Fruit fly (Drosophila melanogaster) whole organism, prepupa: ENCODE measurements around the gene CG9855.

Source experiments
- Blimp-1 ChIP-seq: fragments of 200-800 bp; sonication (Bioruptor generic); optimal IDR thresholded peaks from 3 replicates; lab custom pipeline; 2017; ENCODE audit warnings: missing biosample characterization, missing genetic modification characterization, mild to moderate bottlenecking, moderate library complexity, missing genetic modification reagents
- CG10631 ChIP-seq: fragments of 200-800 bp; sonication (Bioruptor generic); optimal IDR thresholded peaks from 2 replicates; lab custom pipeline; 2016; ENCODE audit warnings: missing biosample characterization, missing genetic modification characterization
- CG11294 ChIP-seq: fragments of 200-800 bp; sonication (Bioruptor generic); IDR thresholded peaks from 2 replicates; pipeline ENCODE4 v1.3.6; 2022; ENCODE audit warnings: missing biosample characterization, missing genetic modification characterization
- CG11762 ChIP-seq: fragments of 200-800 bp; sonication (Bioruptor generic); optimal IDR thresholded peaks from 3 replicates; lab custom pipeline; 2016; ENCODE audit warnings: missing biosample characterization, missing genetic modification characterization; ENCODE audit not compliant: insufficient read depth
- CG15336 ChIP-seq: fragments of 200-800 bp; sonication (Bioruptor generic); IDR thresholded peaks from 2 replicates; pipeline ENCODE4 v1.3.6; 2022; ENCODE audit warnings: missing biosample characterization, missing genetic modification characterization
- CG1621 ChIP-seq: fragments of 200-800 bp; sonication (Bioruptor generic); optimal IDR thresholded peaks from 3 replicates; lab custom pipeline; 2018; ENCODE audit warnings: missing biosample characterization, mild to moderate bottlenecking, missing genetic modification characterization
- CG16779 ChIP-seq: fragments of 200-800 bp; sonication (Bioruptor generic); optimal IDR thresholded peaks from 3 replicates; lab custom pipeline; 2017; ENCODE audit warnings: missing biosample characterization, mild to moderate bottlenecking, missing genetic modification characterization
- CG3032 ChIP-seq: fragments of 200-800 bp; optimal IDR thresholded peaks from 2 replicates; lab custom pipeline; 2019; ENCODE audit warnings: missing biosample characterization, mild to moderate bottlenecking, missing genetic modification characterization, moderate library complexity
- CG31627 ChIP-seq: fragments of 200-800 bp; sonication (Bioruptor generic); optimal IDR thresholded peaks from 3 replicates; lab custom pipeline; 2016; ENCODE audit warnings: missing biosample characterization, missing genetic modification characterization
- CG32006 ChIP-seq: fragments of 200-800 bp; sonication (Bioruptor generic); optimal IDR thresholded peaks from 3 replicates; lab custom pipeline; 2017; ENCODE audit warnings: missing biosample characterization, mild to moderate bottlenecking, missing genetic modification characterization
- CG34406 ChIP-seq: fragments of 200-800 bp; sonication (Bioruptor generic); optimal IDR thresholded peaks from 3 replicates; lab custom pipeline; 2016; ENCODE audit warnings: missing biosample characterization, missing genetic modification characterization
- CG3919 ChIP-seq: fragments of 200-800 bp; sonication (Bioruptor generic); optimal IDR thresholded peaks from 3 replicates; lab custom pipeline; 2016; ENCODE audit warnings: missing biosample characterization, missing genetic modification characterization
- CG4318 ChIP-seq: fragments of 200-800 bp; sonication (Bioruptor generic); optimal IDR thresholded peaks from 3 replicates; lab custom pipeline; 2017; ENCODE audit warnings: missing biosample characterization, mild to moderate bottlenecking, missing genetic modification characterization
- CG6163 ChIP-seq: fragments of 200-800 bp; sonication (Bioruptor generic); IDR thresholded peaks from 3 replicates; pipeline ENCODE4 v1.3.6; 2022; ENCODE audit warnings: missing biosample characterization, missing genetic modification characterization
- CG6276 ChIP-seq: fragments of 200-800 bp; sonication (Bioruptor generic); optimal IDR thresholded peaks from 2 replicates; lab custom pipeline; 2017; ENCODE audit warnings: missing biosample characterization, mild to moderate bottlenecking, missing genetic modification characterization
- CG6792 ChIP-seq: fragments of 200-800 bp; sonication (Bioruptor generic); optimal IDR thresholded peaks from 3 replicates; lab custom pipeline; 2016; ENCODE audit warnings: missing biosample characterization, missing genetic modification characterization
- CG6808 ChIP-seq: fragments of 200-800 bp; sonication (Bioruptor generic); optimal IDR thresholded peaks from 3 replicates; lab custom pipeline; 2017; ENCODE audit warnings: missing biosample characterization, missing genetic modification characterization, mild to moderate bottlenecking, moderate library complexity, missing genetic modification reagents
- CG6854 ChIP-seq: fragments of 200-800 bp; sonication (Bioruptor generic); optimal IDR thresholded peaks from 2 replicates; lab custom pipeline; 2017; ENCODE audit warnings: missing biosample characterization, mild to moderate bottlenecking, missing genetic modification characterization
- CG7368 ChIP-seq: fragments of 200-800 bp; sonication (Bioruptor generic); optimal IDR thresholded peaks from 3 replicates; lab custom pipeline; 2016; ENCODE audit warnings: missing biosample characterization, missing genetic modification characterization
- CG8119 ChIP-seq: fragments of 200-800 bp; sonication (Bioruptor generic); IDR thresholded peaks from 3 replicates; pipeline ENCODE4 v1.3.6; 2022; ENCODE audit warnings: missing biosample characterization, missing genetic modification characterization
- CG8319 ChIP-seq: fragments of 200-800 bp; sonication (Bioruptor generic); optimal IDR thresholded peaks from 3 replicates; lab custom pipeline; 2016; ENCODE audit warnings: missing biosample characterization, missing genetic modification characterization
- CG8632 ChIP-seq: fragments of 200-800 bp; sonication (Bioruptor generic); optimal IDR thresholded peaks from 3 replicates; lab custom pipeline; 2016; ENCODE audit warnings: missing biosample characterization, missing genetic modification characterization
- Eip75B ChIP-seq: fragments of 200-800 bp; sonication (Bioruptor generic); optimal IDR thresholded peaks from 3 replicates; lab custom pipeline; 2016; ENCODE audit warnings: missing biosample characterization, missing genetic modification characterization
- Eip78C ChIP-seq: fragments of 200-800 bp; sonication (Bioruptor generic); peaks from one replicate; lab custom pipeline; 2016; ENCODE audit warnings: missing biosample characterization, missing genetic modification characterization
- Eip93F ChIP-seq: fragments of 200-800 bp; sonication (Bioruptor generic); optimal IDR thresholded peaks from 2 replicates; lab custom pipeline; 2016; ENCODE audit warnings: missing biosample characterization, mild to moderate bottlenecking, missing genetic modification characterization
- Ets21C ChIP-seq: fragments of 200-800 bp; sonication (Bioruptor generic); optimal IDR thresholded peaks from 3 replicates; lab custom pipeline; 2016; ENCODE audit warnings: missing biosample characterization, missing genetic modification characterization
- Ets96B ChIP-seq: fragments of 200-800 bp; optimal IDR thresholded peaks from 2 replicates; lab custom pipeline; 2019; ENCODE audit warnings: missing biosample characterization, mild to moderate bottlenecking, missing genetic modification characterization, moderate library complexity
- Gug ChIP-seq: fragments of 200-800 bp; sonication (Bioruptor generic); IDR thresholded peaks from 2 replicates; pipeline ENCODE4 v1.3.6; 2022; ENCODE audit warnings: missing biosample characterization, missing genetic modification characterization
- Hr38 ChIP-seq: sonication (Bioruptor generic); optimal IDR thresholded peaks from 2 replicates; lab custom pipeline; 2016; ENCODE audit warnings: missing biosample characterization, missing genetic modification characterization
- Hr39 ChIP-seq: fragments of 200-800 bp; sonication (Bioruptor generic); optimal IDR thresholded peaks from 2 replicates; lab custom pipeline; 2016; ENCODE audit warnings: missing biosample characterization, missing genetic modification characterization
- Hr4 ChIP-seq: fragments of 200-800 bp; sonication (Bioruptor generic); optimal IDR thresholded peaks from 3 replicates; lab custom pipeline; 2016; ENCODE audit warnings: missing biosample characterization, missing genetic modification characterization
- Lpt ChIP-seq: fragments of 200-800 bp; sonication (Bioruptor generic); optimal IDR thresholded peaks from 3 replicates; lab custom pipeline; 2016; ENCODE audit warnings: missing biosample characterization, missing genetic modification characterization
- Met ChIP-seq: fragments of 200-800 bp; sonication (Bioruptor generic); optimal IDR thresholded peaks from 3 replicates; lab custom pipeline; 2016; ENCODE audit warnings: missing biosample characterization, missing genetic modification characterization
- OdsH ChIP-seq: fragments of 200-800 bp; sonication (Bioruptor generic); optimal IDR thresholded peaks from 3 replicates; lab custom pipeline; 2016; ENCODE audit warnings: missing biosample characterization, missing genetic modification characterization
- Smox ChIP-seq: fragments of 200-800 bp; sonication (Bioruptor generic); optimal IDR thresholded peaks from 3 replicates; lab custom pipeline; 2016; ENCODE audit warnings: missing biosample characterization, missing genetic modification characterization
- Sox102F ChIP-seq: fragments of 200-800 bp; sonication (Bioruptor generic); optimal IDR thresholded peaks from 2 replicates; lab custom pipeline; 2016; ENCODE audit warnings: missing biosample characterization, mild to moderate bottlenecking, missing genetic modification characterization
- Sox14 ChIP-seq: fragments of 200-800 bp; sonication (Bioruptor generic); optimal IDR thresholded peaks from 3 replicates; lab custom pipeline; 2016; ENCODE audit warnings: missing biosample characterization, missing genetic modification characterization
- Sox15 ChIP-seq: fragments of 200-800 bp; sonication (Bioruptor generic); optimal IDR thresholded peaks from 3 replicates; lab custom pipeline; 2016; ENCODE audit warnings: missing biosample characterization, missing genetic modification characterization
- acj6 ChIP-seq: fragments of 200-800 bp; sonication (Bioruptor generic); optimal IDR thresholded peaks from 3 replicates; lab custom pipeline; 2016; ENCODE audit warnings: missing biosample characterization, missing genetic modification characterization
- dac ChIP-seq: fragments of 200-800 bp; sonication (Bioruptor generic); optimal IDR thresholded peaks from 2 replicates; lab custom pipeline; 2017; ENCODE audit warnings: missing biosample characterization, mild to moderate bottlenecking, missing genetic modification characterization
- eg ChIP-seq: fragments of 200-800 bp; sonication (Bioruptor generic); IDR thresholded peaks from 3 replicates; pipeline ENCODE4 v1.3.6; 2022; ENCODE audit warnings: missing biosample characterization, missing genetic modification characterization
- esn ChIP-seq: fragments of 200-800 bp; sonication (Bioruptor generic); optimal IDR thresholded peaks from 2 replicates; lab custom pipeline; 2016; ENCODE audit warnings: missing biosample characterization, mild to moderate bottlenecking, missing genetic modification characterization, moderate library complexity
- fd85E ChIP-seq: fragments of 200-800 bp; sonication (Bioruptor generic); optimal IDR thresholded peaks from 3 replicates; lab custom pipeline; 2016; ENCODE audit warnings: missing biosample characterization, missing genetic modification characterization
- fkh ChIP-seq: fragments of 200-800 bp; sonication (Bioruptor generic); optimal IDR thresholded peaks from 3 replicates; lab custom pipeline; 2017; ENCODE audit warnings: missing biosample characterization, mild to moderate bottlenecking, missing genetic modification characterization, moderate library complexity
- lz ChIP-seq: fragments of 200-800 bp; sonication (Bioruptor generic); optimal IDR thresholded peaks from 3 replicates; lab custom pipeline; 2016; ENCODE audit warnings: missing biosample characterization, missing genetic modification characterization
- net ChIP-seq: fragments of 200-800 bp; sonication (Bioruptor generic); optimal IDR thresholded peaks from 3 replicates; lab custom pipeline; 2016; ENCODE audit warnings: missing biosample characterization, missing genetic modification characterization
- pdm3 ChIP-seq: fragments of 200-800 bp; sonication (Bioruptor generic); optimal IDR thresholded peaks from 3 replicates; lab custom pipeline; 2016; ENCODE audit warnings: missing biosample characterization, missing genetic modification characterization
- salr ChIP-seq, 2 experiments: fragments of 200-800 bp; sonication (Bioruptor generic); optimal IDR thresholded peaks; 3 replicates each; lab custom pipeline; 2016 to 2018; ENCODE audit warnings: missing biosample characterization in 2 of 2, missing genetic modification characterization in 2 of 2, mild to moderate bottlenecking in 1 of 2
- spab ChIP-seq: fragments of 200-800 bp; sonication (Bioruptor generic); optimal IDR thresholded peaks from 2 replicates; lab custom pipeline; 2017; ENCODE audit warnings: missing biosample characterization, mild to moderate bottlenecking, missing genetic modification characterization, missing genetic modification reagents
- ss ChIP-seq, 2 experiments: fragments of 200-800 bp; sonication (Bioruptor generic); optimal IDR thresholded peaks; 2 replicates in 1 of 2; 3 replicates in 1 of 2; lab custom pipeline; 2017 to 2018; ENCODE audit warnings: mild to moderate bottlenecking in 2 of 2, missing biosample characterization in 2 of 2, missing genetic modification characterization in 2 of 2, moderate library complexity in 1 of 2
- svp ChIP-seq: fragments of 200-800 bp; sonication (Bioruptor generic); peaks from one replicate; lab custom pipeline; 2016; ENCODE audit warnings: missing biosample characterization, missing genetic modification characterization
- vri ChIP-seq: fragments of 200-800 bp; sonication (Bioruptor generic); optimal IDR thresholded peaks from 3 replicates; lab custom pipeline; 2016; ENCODE audit warnings: missing biosample characterization, mild to moderate bottlenecking, missing genetic modification characterization

The CG9855 gene

DNA sequence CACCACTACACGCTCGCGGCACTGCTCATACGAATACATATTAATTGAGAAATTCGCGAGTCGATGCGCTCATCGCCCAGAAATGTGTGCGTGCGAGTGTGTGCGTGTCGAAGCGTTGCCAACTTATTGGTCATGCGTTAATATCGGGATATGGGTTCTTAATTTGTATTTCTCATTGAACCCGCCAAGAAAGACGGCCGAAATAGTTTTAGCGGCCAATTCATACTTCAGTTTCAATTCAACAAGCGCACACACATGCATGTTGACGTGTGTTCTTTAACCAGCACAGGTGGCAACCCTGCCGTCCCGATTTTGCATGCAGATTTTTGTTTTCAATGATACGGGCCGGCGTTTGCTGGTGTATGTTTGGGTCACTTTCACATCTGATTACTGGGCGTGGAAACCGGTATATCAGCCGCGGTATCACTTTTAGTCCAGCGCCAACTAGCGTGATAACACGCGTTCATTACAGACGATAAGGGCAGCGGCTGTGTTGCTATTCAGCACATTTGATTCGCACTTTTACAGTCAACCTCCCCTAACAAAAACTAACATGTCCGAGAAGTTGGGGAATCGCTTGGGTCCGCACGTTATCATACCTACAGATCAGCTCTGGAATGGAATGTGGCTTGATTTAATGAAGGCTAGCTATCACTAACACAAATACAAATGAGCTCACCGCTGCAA, 6.2 kb upstream of the CG9855 start:
- TF ChIP-seq Met (GFP tag; lab: Kevin White, UChicago) = no peak
- TF ChIP-seq Ets21C (GFP tag; lab: Kevin White, UChicago) = peak; percentile 45
- TF ChIP-seq Eip75B (GFP tag; lab: Kevin White, UChicago) = peak; percentile 57
- TF ChIP-seq CG8632 (GFP tag; lab: Kevin White, UChicago) = no peak
- TF ChIP-seq CG6792 (GFP tag; lab: Kevin White, UChicago) = peak; percentile 49
- peak; percentile 50 for TF ChIP-seq CG32006 (GFP tag; lab: Kevin White, UChicago)
- TF ChIP-seq esn (GFP tag; lab: Kevin White, UChicago) = peak; percentile 66
- TF ChIP-seq Gug (GFP tag; lab: Robert Waterston, UW) = no peak
- TF ChIP-seq acj6 (GFP tag; lab: Kevin White, UChicago) = peak; percentile 40
- no peak for TF ChIP-seq spab
- TF ChIP-seq CG8119 = no peak
- TF ChIP-seq CG16779 (tag; lab: Kevin White, UChicago) = no peak
- peak; percentile 86 for TF ChIP-seq Eip78C
- peak; percentile 47 for TF ChIP-seq CG31627 (GFP tag; lab: Kevin White, UChicago)
- TF ChIP-seq fd85E (GFP tag; lab: Kevin White, UChicago) = no peak
- no peak for TF ChIP-seq Hr39
- TF ChIP-seq CG1621 (tag; lab: Kevin White, UChicago) = no peak
- TF ChIP-seq Sox102F = no peak
- TF ChIP-seq Hr38 = no peak
- TF ChIP-seq CG3032 = peak; percentile 3
- peak; percentile 51 for TF ChIP-seq CG3919 (GFP tag; lab: Kevin White, UChicago)
- TF ChIP-seq salr (GFP tag; optimal IDR thresholded peaks at IDR 0.05; lab: Kevin White, UChicago) = peak; percentile 1 to 43
- TF ChIP-seq fkh (GFP tag; lab: Kevin White, UChicago) = no peak
- peak; percentile 59 for TF ChIP-seq pdm3 (GFP tag; lab: Kevin White, UChicago)
- TF ChIP-seq Hr4 (GFP tag; lab: Kevin White, UChicago) = peak; percentile 45
- TF ChIP-seq Lpt (GFP tag; lab: Kevin White, UChicago) = no peak
- peak; percentile 0 for TF ChIP-seq Ets96B
- TF ChIP-seq CG6276 (GFP tag; lab: Kevin White, UChicago) = peak; percentile 26
- peak; percentile 29 for TF ChIP-seq Sox14 (GFP tag; lab: Kevin White, UChicago)
- TF ChIP-seq Smox (GFP tag; lab: Kevin White, UChicago) = peak; percentile 47
- peak; percentile 49 for TF ChIP-seq net (GFP tag; lab: Kevin White, UChicago)
- no peak for TF ChIP-seq CG4318 (GFP tag; lab: Kevin White, UChicago)
- TF ChIP-seq CG6854 (GFP tag; lab: Kevin White, UChicago) = peak; percentile 2
- TF ChIP-seq CG10631 (GFP tag; lab: Kevin White, UChicago) = peak; percentile 37
- peak; percentile 41 for TF ChIP-seq OdsH (GFP tag; lab: Kevin White, UChicago)
- TF ChIP-seq CG8319 (GFP tag; lab: Kevin White, UChicago) = no peak
- TF ChIP-seq CG6163 (GFP tag; lab: Robert Waterston, UW) = peak; percentile 65
- peak; percentile 35 for TF ChIP-seq CG34406
- peak; percentile 55 for TF ChIP-seq CG7368 (GFP tag; lab: Kevin White, UChicago)
- peak; percentile 29 to 36 for TF ChIP-seq ss (GFP tag; optimal IDR thresholded peaks at IDR 0.05; lab: Kevin White, UChicago)
- TF ChIP-seq eg (GFP tag; lab: Robert Waterston, UW) = peak; percentile 35
- TF ChIP-seq svp (GFP tag; lab: Kevin White, UChicago) = peak; percentile 92
- TF ChIP-seq Blimp-1 (GFP tag; lab: Kevin White, UChicago) = peak; percentile 94
- TF ChIP-seq CG6808 (GFP tag; lab: Kevin White, UChicago) = no peak
- TF ChIP-seq dac (GFP tag; lab: Kevin White, UChicago) = no peak
- peak; percentile 25 for TF ChIP-seq CG11762
- TF ChIP-seq CG11294 (GFP tag; lab: Robert Waterston, UW) = no peak
- TF ChIP-seq vri = peak; percentile 95
- peak; percentile 45 for TF ChIP-seq CG15336 (GFP tag; lab: Robert Waterston, UW)
- peak; percentile 28 for TF ChIP-seq lz (GFP tag; lab: Kevin White, UChicago)
- peak; percentile 19 for TF ChIP-seq Eip93F (GFP tag; lab: Kevin White, UChicago)
- TF ChIP-seq Sox15 (GFP tag; lab: Kevin White, UChicago) = no peak
